Fruit fly (Drosophila melanogaster) whole organism, embryonic: ENCODE data around the gene drongo.
A peak's percentile ranks its signal among the peaks of the same experiment; 100 is the strongest.

Experiments used
- Ada2b ChIP-seq: fragments of 200-800 bp; sonication (Bioruptor generic); IDR thresholded peaks from 2 replicates; pipeline ENCODE4 v1.3.6; 2022; ENCODE audit warnings: missing biosample characterization, missing genetic modification characterization
- Atf-2 ChIP-seq: fragments of 200-800 bp; sonication (Bioruptor generic); optimal IDR thresholded peaks from 2 replicates; lab custom pipeline; 2016; ENCODE audit warnings: missing biosample characterization, missing genetic modification characterization
- B-H1 ChIP-seq: fragments of 200-800 bp; sonication (Bioruptor generic); IDR thresholded peaks from 3 replicates; pipeline ENCODE4 v1.3.6; 2022; ENCODE audit warnings: missing biosample characterization, missing genetic modification characterization
- B-H2 ChIP-seq: fragments of 200-800 bp; sonication (Bioruptor generic); optimal IDR thresholded peaks from 2 replicates; lab custom pipeline; 2018; ENCODE audit warnings: missing biosample characterization, mild to moderate bottlenecking, missing genetic modification characterization
- CG10267 ChIP-seq: fragments of 200-800 bp; sonication (Bioruptor generic); optimal IDR thresholded peaks from 2 replicates; lab custom pipeline; 2018; ENCODE audit warnings: missing biosample characterization, mild to moderate bottlenecking, missing genetic modification characterization, moderate library complexity
- CG11398 ChIP-seq: fragments of 200-800 bp; sonication (Bioruptor generic); optimal IDR thresholded peaks from 2 replicates; lab custom pipeline; 2016; ENCODE audit warnings: missing biosample characterization, missing genetic modification characterization
- CG12104 ChIP-seq: fragments of 200-800 bp; sonication (Bioruptor generic); optimal IDR thresholded peaks from 3 replicates; lab custom pipeline; 2016; ENCODE audit warnings: missing biosample characterization, missing genetic modification characterization
- CG13775 ChIP-seq: fragments of 200-800 bp; sonication (Bioruptor generic); optimal IDR thresholded peaks from 3 replicates; lab custom pipeline; 2017; ENCODE audit warnings: missing biosample characterization, mild to moderate bottlenecking, missing genetic modification characterization
- CG15011 ChIP-seq: fragments of 200-800 bp; sonication (Bioruptor generic); optimal IDR thresholded peaks from 3 replicates; lab custom pipeline; 2018; ENCODE audit warnings: missing biosample characterization, mild to moderate bottlenecking, missing genetic modification characterization
- CG16815 ChIP-seq: fragments of 200-800 bp; sonication (Bioruptor generic); optimal IDR thresholded peaks from 3 replicates; lab custom pipeline; 2017; ENCODE audit warnings: missing biosample characterization, mild to moderate bottlenecking, missing genetic modification characterization
- CG18599 ChIP-seq: fragments of 200-800 bp; sonication (Bioruptor generic); optimal IDR thresholded peaks from 3 replicates; lab custom pipeline; 2017; ENCODE audit warnings: missing biosample characterization, missing genetic modification characterization, mild to moderate bottlenecking, moderate library complexity, missing genetic modification reagents
- CG2199 ChIP-seq: fragments of 200-800 bp; sonication (Bioruptor generic); IDR thresholded peaks from 3 replicates; pipeline ENCODE4 v1.3.6; 2022; ENCODE audit warnings: missing biosample characterization, missing genetic modification characterization
- CG2712 ChIP-seq: fragments of 200-800 bp; optimal IDR thresholded peaks from 3 replicates; lab custom pipeline; 2019; ENCODE audit warnings: missing biosample characterization, mild to moderate bottlenecking, missing genetic modification characterization, moderate library complexity
- CG3163 ChIP-seq: fragments of 200-800 bp; sonication (Bioruptor generic); optimal IDR thresholded peaks from 3 replicates; lab custom pipeline; 2016; ENCODE audit warnings: missing biosample characterization, missing genetic modification characterization
- CG34422 ChIP-seq: fragments of 200-800 bp; sonication (Bioruptor generic); IDR thresholded peaks from 3 replicates; pipeline ENCODE4 v1.3.6; 2022; ENCODE audit warnings: missing biosample characterization, missing genetic modification characterization
- CG4820 ChIP-seq: fragments of 200-800 bp; sonication (Bioruptor generic); optimal IDR thresholded peaks from 3 replicates; lab custom pipeline; 2016; ENCODE audit warnings: missing biosample characterization, missing genetic modification characterization
- CG7963 ChIP-seq: fragments of 200-800 bp; sonication (Bioruptor generic); IDR thresholded peaks from 3 replicates; pipeline ENCODE4 v1.3.6; 2022; ENCODE audit warnings: missing biosample characterization, missing genetic modification characterization; ENCODE audit not compliant: partially characterized antibody
- CG8388 ChIP-seq: fragments of 200-800 bp; sonication (Bioruptor generic); optimal IDR thresholded peaks from 2 replicates; lab custom pipeline; 2019; ENCODE audit warnings: missing biosample characterization, mild to moderate bottlenecking, missing genetic modification characterization, moderate library complexity
- CG9727 ChIP-seq: fragments of 200-800 bp; sonication (Bioruptor generic); optimal IDR thresholded peaks from 3 replicates; lab custom pipeline; 2017; ENCODE audit warnings: missing biosample characterization, mild to moderate bottlenecking, missing genetic modification characterization
- Dip2 ChIP-seq: fragments of 200-800 bp; sonication (Bioruptor generic); IDR thresholded peaks from 2 replicates; pipeline ENCODE4 v1.3.6; 2022; ENCODE audit warnings: missing biosample characterization, missing genetic modification characterization
- Doc3 ChIP-seq: fragments of 200-800 bp; sonication (Bioruptor generic); IDR thresholded peaks from 3 replicates; pipeline ENCODE4 v1.3.6; 2022; ENCODE audit warnings: missing biosample characterization, missing genetic modification characterization; ENCODE audit not compliant: partially characterized antibody
- E2f1 ChIP-seq: fragments of 200-800 bp; sonication (Bioruptor generic); IDR thresholded peaks from 2 replicates; pipeline ENCODE4 v1.3.6; 2022; ENCODE audit warnings: missing biosample characterization, missing genetic modification characterization
- Eip74EF ChIP-seq, 2 experiments: fragments of 200-800 bp in 1 of 2; fragments of >200 bp in 1 of 2; sonication (Bioruptor generic) in 1 of 2; optimal IDR thresholded peaks; 2 replicates each; lab custom pipeline; 2017 to 2019; ENCODE audit warnings: missing biosample characterization in 2 of 2, missing genetic modification characterization in 2 of 2, mild to moderate bottlenecking in 1 of 2, moderate library complexity in 1 of 2
- Hr3 ChIP-seq: fragments of 200-800 bp; sonication (Bioruptor generic); optimal IDR thresholded peaks from 3 replicates; lab custom pipeline; 2016; ENCODE audit warnings: missing biosample characterization, missing genetic modification characterization
- MBD-R2 ChIP-seq: fragments of 200-800 bp; sonication (Bioruptor generic); IDR thresholded peaks from 2 replicates; pipeline ENCODE4 v1.3.6; 2022; ENCODE audit warnings: missing biosample characterization, missing genetic modification characterization
- NfI ChIP-seq: fragments of 200-800 bp; sonication (Bioruptor generic); optimal IDR thresholded peaks from 3 replicates; lab custom pipeline; 2018; ENCODE audit warnings: missing biosample characterization, mild to moderate bottlenecking, missing genetic modification characterization, moderate library complexity
- Pdp1 ChIP-seq, 2 experiments: fragments of 200-800 bp; sonication (Bioruptor generic); optimal IDR thresholded peaks; 3 replicates each; lab custom pipeline; 2016; ENCODE audit warnings: missing biosample characterization in 2 of 2, missing genetic modification characterization in 2 of 2, mild to moderate bottlenecking in 1 of 2, moderate library complexity in 1 of 2
- Rfx ChIP-seq: fragments of 200-800 bp; sonication (Bioruptor generic); IDR thresholded peaks from 2 replicates; pipeline ENCODE4 v1.3.6; 2022; ENCODE audit warnings: missing biosample characterization, missing genetic modification characterization
- Sin3A ChIP-seq: fragments of >200 bp; optimal IDR thresholded peaks from 2 replicates; lab custom pipeline; 2018
- ab ChIP-seq: fragments of 200-800 bp; sonication (Bioruptor generic); optimal IDR thresholded peaks from 2 replicates; lab custom pipeline; 2016; ENCODE audit warnings: missing biosample characterization, missing genetic modification characterization
- ase ChIP-seq: fragments of 200-800 bp; sonication (Bioruptor generic); IDR thresholded peaks from 3 replicates; pipeline ENCODE4 v1.3.6; 2022; ENCODE audit warnings: missing biosample characterization, missing genetic modification characterization
- bigmax ChIP-seq: fragments of 200-800 bp; sonication (Bioruptor generic); optimal IDR thresholded peaks from 2 replicates; lab custom pipeline; 2018; ENCODE audit warnings: missing biosample characterization, mild to moderate bottlenecking, missing genetic modification characterization
- croc ChIP-seq: fragments of 200-800 bp; sonication (Bioruptor generic); conservative IDR thresholded peaks from 3 replicates; pipeline ENCODE4 v1.3.6; 2022; ENCODE audit warnings: missing biosample characterization, missing genetic modification characterization
- ewg ChIP-seq: fragments of 200-800 bp; sonication (Bioruptor generic); optimal IDR thresholded peaks from 3 replicates; lab custom pipeline; 2017; ENCODE audit warnings: mild to moderate bottlenecking, missing biosample characterization, missing genetic modification reagents, missing genetic modification characterization
- fd64A ChIP-seq: fragments of 200-800 bp; sonication (Bioruptor generic); optimal IDR thresholded peaks from 3 replicates; lab custom pipeline; 2018; ENCODE audit warnings: missing biosample characterization, mild to moderate bottlenecking, missing genetic modification characterization
- fd96Cb ChIP-seq: fragments of 200-800 bp; sonication (Bioruptor generic); optimal IDR thresholded peaks from 2 replicates; lab custom pipeline; 2018; ENCODE audit warnings: missing biosample characterization, mild to moderate bottlenecking, missing genetic modification characterization, moderate library complexity
- ham ChIP-seq: fragments of 200-800 bp; sonication (Bioruptor generic); IDR thresholded peaks from 2 replicates; pipeline ENCODE4 v1.3.6; 2022; ENCODE audit warnings: missing biosample characterization, missing genetic modification characterization
- her ChIP-seq: fragments of 200-800 bp; sonication (Bioruptor generic); optimal IDR thresholded peaks from 2 replicates; lab custom pipeline; 2016; ENCODE audit warnings: missing biosample characterization, missing genetic modification characterization
- hth ChIP-seq: fragments of >200 bp; optimal IDR thresholded peaks from 2 replicates; lab custom pipeline; 2017; ENCODE audit warnings: inconsistent platforms
- insv ChIP-seq, 2 experiments: fragments of 200-800 bp; sonication (Bioruptor generic); optimal IDR thresholded peaks; 3 replicates each; lab custom pipeline; 2016 to 2018; ENCODE audit warnings: missing biosample characterization in 2 of 2, missing genetic modification characterization in 2 of 2
- jumu ChIP-seq: fragments of 200-800 bp; sonication (Bioruptor generic); optimal IDR thresholded peaks from 3 replicates; lab custom pipeline; 2016; ENCODE audit warnings: missing biosample characterization, missing genetic modification characterization
- lmd ChIP-seq: fragments of 200-800 bp; sonication (Bioruptor generic); IDR thresholded peaks from 2 replicates; pipeline ENCODE4 v1.3.6; 2022; ENCODE audit warnings: missing biosample characterization, missing genetic modification characterization
- otp ChIP-seq: fragments of 200-800 bp; sonication (Bioruptor generic); IDR thresholded peaks from 3 replicates; pipeline ENCODE4, ENCODE4 v1.3.6; 2022; ENCODE audit warnings: missing biosample characterization, missing genetic modification characterization
- pnt ChIP-seq: fragments of 200-800 bp; sonication (Bioruptor generic); optimal IDR thresholded peaks from 3 replicates; lab custom pipeline; 2016; ENCODE audit warnings: missing biosample characterization, missing genetic modification characterization
- run ChIP-seq: fragments of 200-800 bp; sonication (Bioruptor generic); optimal IDR thresholded peaks from 3 replicates; lab custom pipeline; 2018; ENCODE audit warnings: missing biosample characterization, mild to moderate bottlenecking, missing genetic modification characterization
- scrt ChIP-seq: fragments of 200-800 bp; sonication (Bioruptor generic); optimal IDR thresholded peaks from 2 replicates; lab custom pipeline; 2018; ENCODE audit warnings: missing biosample characterization, mild to moderate bottlenecking, missing genetic modification characterization, moderate library complexity
- sd ChIP-seq: fragments of 200-800 bp; sonication (Bioruptor generic); optimal IDR thresholded peaks from 3 replicates; lab custom pipeline; 2018; ENCODE audit warnings: missing biosample characterization, mild to moderate bottlenecking, missing genetic modification characterization, moderate library complexity
- sna ChIP-seq: fragments of 200-800 bp; sonication (Bioruptor generic); IDR thresholded peaks from 2 replicates; pipeline ENCODE4 v1.3.6; 2022; ENCODE audit warnings: missing biosample characterization, missing genetic modification characterization; ENCODE audit not compliant: partially characterized antibody
- sob ChIP-seq: fragments of 200-800 bp; sonication (Bioruptor generic); IDR thresholded peaks from 2 replicates; pipeline ENCODE4 v1.3.6; 2022; ENCODE audit warnings: missing biosample characterization, missing genetic modification characterization
- tna ChIP-seq: fragments of 200-800 bp; sonication (Bioruptor generic); IDR thresholded peaks from 2 replicates; pipeline ENCODE4 v1.3.6; 2022; ENCODE audit warnings: missing biosample characterization, missing genetic modification characterization; ENCODE audit not compliant: partially characterized antibody
- zfh2 ChIP-seq: fragments of 200-800 bp; sonication (Bioruptor generic); optimal IDR thresholded peaks from 2 replicates; lab custom pipeline; 2016; ENCODE audit warnings: missing biosample characterization, missing genetic modification characterization

Gene drongo

dm6 chr2L:871419-871846, 20.6 kb upstream of the drongo start (continued):
- TF ChIP-seq CG16815 (no peak), CG11398 (no peak), CG2199 (GFP tag; lab: Robert Waterston, UW) (peak; percentile 61; the same call in 1 of the 3 replicates), pnt (GFP tag; lab: Kevin White, UChicago) (no peak), Hr3 (GFP tag; lab: Kevin White, UChicago) (no peak), sd (tag; lab: Kevin White, UChicago) (peak; percentile 68), CG10267 (tag; lab: Kevin White, UChicago) (peak; percentile 12), ase (GFP tag; lab: Robert Waterston, UW) (no peak), B-H2 (GFP tag; lab: Kevin White, UChicago) (peak; percentile 30), CG2712 (tag; lab: Kevin White, UChicago) (peak; percentile 18), MBD-R2 (GFP tag; lab: Robert Waterston, UW) (peak; percentile 21; the same call in 1 of the 2 replicates), otp (GFP tag; lab: Robert Waterston, UW) (no peak), Eip74EF (GFP tag; optimal IDR thresholded peaks at IDR 0.05; lab: Kevin White, UChicago) (no peak), CG4820 (GFP tag; lab: Kevin White, UChicago) (peak; percentile 17), Dip2 (no peak), CG9727 (GFP tag; lab: Kevin White, UChicago) (no peak), her (GFP tag; lab: Kevin White, UChicago) (peak; percentile 13), Atf-2 (no peak), lmd (GFP tag; lab: Robert Waterston, UW) (no peak), fd64A (no peak), CG13775 (GFP tag; lab: Kevin White, UChicago) (no peak), CG18599 (peak; percentile 1), tna (GFP tag; lab: Robert Waterston, UW) (no peak), croc (GFP tag; lab: Robert Waterston, UW) (no peak), ewg (GFP tag; lab: Kevin White, UChicago) (peak; percentile 77), zfh2 (GFP tag; lab: Kevin White, UChicago) (no peak), sob (GFP tag; lab: Robert Waterston, UW) (peak; percentile 50), Ada2b (GFP tag; lab: Robert Waterston, UW) (no peak), E2f1 (no peak), CG15011 (GFP tag; lab: Kevin White, UChicago) (no peak), Rfx (peak; percentile 37), CG3163 (GFP tag; lab: Kevin White, UChicago) (peak; percentile 36), bigmax (GFP tag; lab: Kevin White, UChicago) (no peak), B-H1 (GFP tag; lab: Robert Waterston, UW) (no peak), insv (GFP tag; optimal IDR thresholded peaks at IDR 0.05; lab: Kevin White, UChicago) (no peak), CG7963 (GFP tag; lab: Robert Waterston, UW) (0 out of 3 replicates have a peak, but pooled peaks have one; percentile 17), run (tag; lab: Kevin White, UChicago) (no peak), Doc3 (GFP tag; lab: Robert Waterston, UW) (no peak), jumu (GFP tag; lab: Kevin White, UChicago) (peak; percentile 61), ab (GFP tag; lab: Kevin White, UChicago) (no peak), ham (GFP tag; lab: Robert Waterston, UW) (no peak), CG34422 (GFP tag; lab: Robert Waterston, UW) (peak; percentile 50; the same call in 1 of the 3 replicates), fd96Cb (no peak), Sin3A (lab: Kevin White, UChicago) (peak; percentile 36), Pdp1 (GFP tag; optimal IDR thresholded peaks at IDR 0.05; lab: Kevin White, UChicago) (peak in 1 of 2 experiments; percentile 7), sna (GFP tag; lab: Robert Waterston, UW) (no peak), NfI (GFP tag; lab: Kevin White, UChicago) (peak; percentile 14), CG12104 (GFP tag; lab: Kevin White, UChicago) (peak; percentile 34), hth (lab: Kevin White, UChicago) (no peak), scrt (GFP tag; lab: Kevin White, UChicago) (no peak), CG8388 (GFP tag; lab: Kevin White, UChicago) (peak; percentile 22)
